Fruit fly (Drosophila melanogaster) whole organism, embryonic: ENCODE data around the gene TwdlM.

Experiments used
- CG11723 ChIP-seq: fragments of 200-800 bp; sonication (Bioruptor generic); optimal IDR thresholded peaks from 2 replicates; lab custom pipeline; 2017; ENCODE audit warnings: missing biosample characterization, mild to moderate bottlenecking, missing genetic modification characterization
- CG3838 ChIP-seq: fragments of 200-800 bp; sonication (Bioruptor generic); optimal IDR thresholded peaks from 3 replicates; lab custom pipeline; 2016; ENCODE audit warnings: missing biosample characterization, missing genetic modification characterization
- br ChIP-seq: fragments of >200 bp; optimal IDR thresholded peaks from 2 replicates; lab custom pipeline; 2017
- tna ChIP-seq: fragments of 200-800 bp; sonication (Bioruptor generic); IDR thresholded peaks from 2 replicates; pipeline ENCODE4 v1.3.6; 2022; ENCODE audit warnings: missing biosample characterization, missing genetic modification characterization; ENCODE audit not compliant: partially characterized antibody

- TF ChIP-seq CG11723 (GFP tag; lab: Kevin White, UChicago) (no peak), CG3838 (no peak), tna (no peak), br (lab: Kevin White, UChicago) (no peak)
Observed at dm6 chr3R:26593847-26594542, 24.9 kb upstream of the TwdlM start.
